Worm (Caenorhabditis elegans) whole organism, late embryonic: ENCODE data around the gene C29F3.7.

Experiments
- ceh-22 ChIP-seq: sonication (generic microtip); optimal IDR thresholded peaks from 2 replicates; lab custom pipeline; 2017; ENCODE audit warnings: missing biosample characterization, missing genetic modification characterization
- fkh-6 ChIP-seq: sonication (generic microtip); optimal IDR thresholded peaks from 2 replicates; lab custom pipeline; 2016; ENCODE audit warnings: missing genetic modification characterization, missing compliant biosample characterization
- hlh-15 ChIP-seq: sonication (generic microtip); optimal IDR thresholded peaks from 2 replicates; lab custom pipeline; 2016; ENCODE audit warnings: missing genetic modification characterization, missing compliant biosample characterization
- nhr-11 ChIP-seq: fragments of 150-350 bp; optimal IDR thresholded peaks from 2 replicates; lab custom pipeline; 2014; ENCODE audit warnings: missing biosample characterization, missing genetic modification characterization
- pax-1 ChIP-seq: fragments of 150-350 bp; optimal IDR thresholded peaks from 2 replicates; lab custom pipeline; 2014; ENCODE audit warnings: missing biosample characterization, missing genetic modification characterization
- unc-86 ChIP-seq: sonication (generic microtip); optimal IDR thresholded peaks from 2 replicates; lab custom pipeline; 2016; ENCODE audit warnings: missing genetic modification characterization, missing compliant biosample characterization

DNA sequence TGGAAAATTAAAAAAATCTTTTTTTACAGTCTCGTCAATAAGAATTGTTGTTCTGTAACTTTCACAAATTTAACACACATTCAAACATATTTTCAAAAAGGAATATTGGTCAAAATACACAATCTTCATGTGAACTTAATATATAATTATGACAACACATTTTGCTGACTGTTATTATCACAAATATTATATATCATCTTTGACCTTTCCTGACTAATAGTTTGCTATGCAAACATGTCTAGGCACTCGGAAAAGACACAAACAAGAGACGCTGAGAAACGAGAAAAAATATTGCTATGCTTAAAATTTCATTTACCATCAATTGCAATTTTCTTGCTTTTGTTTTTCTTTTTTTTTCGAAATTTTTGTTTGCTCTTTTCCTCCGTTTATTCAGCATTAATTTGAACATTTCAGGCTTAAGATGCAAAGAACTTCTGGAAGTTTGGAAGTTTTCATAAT lies 47.2 kb downstream of the C29F3.7 start, which contains the start of gene fbxa-135:
- TF ChIP-seq pax-1 (tag; lab: Kevin White, UChicago) = no peak
- TF ChIP-seq nhr-11 (tag; lab: Kevin White, UChicago) = no peak
- TF ChIP-seq unc-86 = no peak
- no peak for TF ChIP-seq fkh-6 (tag; lab: Kevin White, UChicago)
- TF ChIP-seq hlh-15 (tag; lab: Kevin White, UChicago) = no peak
- TF ChIP-seq ceh-22 (tag; lab: Kevin White, UChicago) = no peak
